Worm (Caenorhabditis elegans) whole organism, L1 larva: ENCODE measurements around the gene M195.2.

ENCODE experiments used
- Y116A8C.19 ChIP-seq: sonication (generic microtip); optimal IDR thresholded peaks from 2 replicates; lab custom pipeline; 2016; ENCODE audit warnings: missing compliant biosample characterization, missing genetic modification characterization, borderline replicate concordance
- blmp-1 ChIP-seq: fragments of 150-350 bp; optimal IDR thresholded peaks from 2 replicates; lab custom pipeline; 2014; ENCODE audit warnings: missing biosample characterization, missing genetic modification characterization
- ceh-88 ChIP-seq: fragments of 200-800 bp; sonication (Bioruptor generic); IDR thresholded peaks from 2 replicates; pipeline ENCODE4 v1.3.6; 2022; ENCODE audit warnings: missing genetic modification characterization, missing compliant biosample characterization
- ceh-90 ChIP-seq: sonication (generic microtip); optimal IDR thresholded peaks from 2 replicates; lab custom pipeline; 2016; ENCODE audit warnings: missing genetic modification characterization, missing compliant biosample characterization
- dpl-1 ChIP-seq, 3 experiments: fragments of 150-350 bp in 2 of 3; sonication (generic microtip) in 1 of 3; optimal IDR thresholded peaks; 2 replicates each; lab custom pipeline; 2014 to 2017; ENCODE audit warnings: missing biosample characterization in 3 of 3, missing genetic modification characterization in 3 of 3, missing genetic modification reagents in 3 of 3
- efl-1 ChIP-seq, 4 experiments: fragments of 150-350 bp; optimal IDR thresholded peaks in 3 of 4; peaks in 1 of 4; 1 replicate in 1 of 4; 2 replicates in 3 of 4; lab custom pipeline; 2014; ENCODE audit warnings: missing biosample characterization in 2 of 4, missing genetic modification characterization in 2 of 4, missing genetic modification reagents in 2 of 4
- elt-2 ChIP-seq: sonication (generic microtip); optimal IDR thresholded peaks from 2 replicates; lab custom pipeline; 2016; ENCODE audit warnings: missing genetic modification characterization, mild to moderate bottlenecking, inconsistent platforms, missing compliant biosample characterization, missing genetic modification reagents
- fkh-8 ChIP-seq: sonication (generic microtip); optimal IDR thresholded peaks from 2 replicates; lab custom pipeline; 2016; ENCODE audit warnings: mild to moderate bottlenecking, missing genetic modification characterization, missing compliant biosample characterization
- jun-1 ChIP-seq: fragments of 150-350 bp; optimal IDR thresholded peaks from 2 replicates; lab custom pipeline; 2014; ENCODE audit warnings: missing biosample characterization, missing genetic modification reagents, missing genetic modification characterization
- lin-13 ChIP-seq: fragments of 150-350 bp; optimal IDR thresholded peaks from 2 replicates; lab custom pipeline; 2014; ENCODE audit warnings: missing biosample characterization, missing genetic modification reagents, missing genetic modification characterization
- lin-14 ChIP-seq: fragments of 200-800 bp; sonication (Bioruptor generic); optimal IDR thresholded peaks from 2 replicates; lab custom pipeline; 2018; ENCODE audit warnings: mild to moderate bottlenecking, missing genetic modification characterization, moderate library complexity, missing compliant biosample characterization
- lsy-2 ChIP-seq, 2 experiments: fragments of 150-350 bp; optimal IDR thresholded peaks; 2 replicates each; lab custom pipeline; 2014; ENCODE audit warnings: missing biosample characterization in 2 of 2, missing genetic modification characterization in 2 of 2
- mab-9 ChIP-seq: fragments of 200-800 bp; sonication (Bioruptor generic); IDR thresholded peaks from 2 replicates; pipeline ENCODE4 v1.3.6; 2022; ENCODE audit warnings: missing genetic modification reagents, missing genetic modification characterization, missing compliant biosample characterization
- nhr-12 ChIP-seq: sonication (generic microtip); optimal IDR thresholded peaks from 2 replicates; lab custom pipeline; 2017; ENCODE audit warnings: missing biosample characterization, missing genetic modification characterization
- nhr-20 ChIP-seq: sonication (generic microtip); optimal IDR thresholded peaks from 2 replicates; lab custom pipeline; 2016; ENCODE audit warnings: mild to moderate bottlenecking, missing genetic modification characterization, missing compliant biosample characterization
- nhr-28 ChIP-seq: fragments of 150-350 bp; optimal IDR thresholded peaks from 2 replicates; lab custom pipeline; 2014; ENCODE audit warnings: missing biosample characterization, missing genetic modification characterization
- nhr-71 ChIP-seq: sonication (generic microtip); optimal IDR thresholded peaks from 2 replicates; lab custom pipeline; 2016; ENCODE audit warnings: mild to moderate bottlenecking, missing genetic modification characterization, moderate library complexity, missing compliant biosample characterization
- nhr-84 ChIP-seq: sonication (generic microtip); optimal IDR thresholded peaks from 2 replicates; lab custom pipeline; 2017; ENCODE audit warnings: missing biosample characterization, missing genetic modification characterization
- pax-3 ChIP-seq: fragments of 200-800 bp; sonication (Bioruptor generic); optimal IDR thresholded peaks from 2 replicates; lab custom pipeline; 2018; ENCODE audit warnings: mild to moderate bottlenecking, missing genetic modification characterization, moderate library complexity, missing compliant biosample characterization
- pqm-1 ChIP-seq: sonication (generic microtip); optimal IDR thresholded peaks from 3 replicates; lab custom pipeline; 2017; ENCODE audit warnings: missing biosample characterization, missing genetic modification characterization
- rnt-1 ChIP-seq: sonication (generic microtip); optimal IDR thresholded peaks from 2 replicates; lab custom pipeline; 2016; ENCODE audit warnings: mild to moderate bottlenecking, missing genetic modification characterization, moderate library complexity, missing compliant biosample characterization
- snpc-4 ChIP-seq: fragments of 150-350 bp; optimal IDR thresholded peaks from 2 replicates; lab custom pipeline; 2014; ENCODE audit warnings: missing biosample characterization, missing genetic modification characterization
- sup-37 ChIP-seq: fragments of 200-800 bp; sonication (Bioruptor generic); optimal IDR thresholded peaks from 2 replicates; lab custom pipeline; 2018; ENCODE audit warnings: mild to moderate bottlenecking, missing genetic modification characterization, missing compliant biosample characterization
- tlp-1 ChIP-seq: fragments of 150-350 bp; optimal IDR thresholded peaks from 2 replicates; lab custom pipeline; 2014; ENCODE audit warnings: missing biosample characterization, missing genetic modification characterization
- unc-86 ChIP-seq: sonication (generic microtip); optimal IDR thresholded peaks from 2 replicates; lab custom pipeline; 2016; ENCODE audit warnings: missing genetic modification characterization, missing compliant biosample characterization
- vab-15 ChIP-seq: sonication (generic microtip); optimal IDR thresholded peaks from 2 replicates; lab custom pipeline; 2017; ENCODE audit warnings: missing genotype, mild to moderate bottlenecking, missing genetic modification characterization, missing compliant biosample characterization

M195.2 gene

DNA sequence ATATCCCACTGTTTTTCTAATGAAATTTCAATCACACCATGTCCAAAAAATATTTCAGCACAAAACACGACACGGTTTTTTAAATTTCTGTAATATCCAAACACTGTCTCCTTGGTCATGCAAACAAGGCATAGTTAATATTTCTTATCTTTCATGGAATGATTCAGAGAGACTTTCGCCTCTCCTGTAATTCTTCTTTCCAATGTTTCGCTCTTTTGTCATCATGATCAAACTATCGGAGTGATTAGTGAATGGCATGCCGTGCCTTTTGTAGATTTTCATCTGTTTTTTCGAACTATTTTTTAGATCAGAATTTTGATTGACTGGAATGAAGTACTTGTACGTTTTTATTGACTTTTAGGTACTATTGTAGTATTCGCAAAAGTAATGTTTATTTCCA, 23.8 kb downstream of the M195.2 start:
- TF ChIP-seq nhr-12 (tag; lab: Kevin White, UChicago), result no peak
- no peak for TF ChIP-seq rnt-1 (tag; lab: Kevin White, UChicago)
- peak; percentile 33 for TF ChIP-seq nhr-20 (tag; lab: Kevin White, UChicago)
- TF ChIP-seq mab-9 (GFP tag; lab: Robert Waterston, UW), result no peak
- TF ChIP-seq elt-2, result peak; percentile 62
- peak; percentile 67 for TF ChIP-seq pqm-1
- no peak for TF ChIP-seq vab-15 (tag; lab: Kevin White, UChicago)
- TF ChIP-seq Y116A8C.19, result no peak
- TF ChIP-seq, all 84 proteins: peak for 3

ce11 chrII:8385561-8385960, 25.0 kb downstream of the M195.2 start:
- no peak for TF ChIP-seq dpl-1 (GFP tag; optimal IDR thresholded peaks at IDR 0.05; lab: Kevin White, UChicago)
- no peak for TF ChIP-seq lin-13 (GFP tag; lab: Kevin White, UChicago)
- TF ChIP-seq ceh-88 (GFP tag; lab: Robert Waterston, UW), result no peak
- no peak for TF ChIP-seq snpc-4 (tag; lab: Kevin White, UChicago)
- TF ChIP-seq lsy-2 (tag; optimal IDR thresholded peaks at IDR 0.05; lab: Kevin White, UChicago), result peak in 1 of 2 experiments; percentile 23
- no peak for TF ChIP-seq efl-1 (optimal IDR thresholded peaks at IDR 0.05; lab: Kevin White, UChicago)
- no peak for TF ChIP-seq efl-1 (GFP tag; optimal IDR thresholded peaks at IDR 0.05 in 1 of 2; lab: Kevin White, UChicago)
- TF ChIP-seq elt-2, result peak; percentile 17

- TF ChIP-seq unc-86 (tag; lab: Kevin White, UChicago), result no peak
- TF ChIP-seq ceh-88 (GFP tag; lab: Robert Waterston, UW), result no peak
- no peak for TF ChIP-seq pax-3 (tag; lab: Kevin White, UChicago)
- peak; percentile 64 for TF ChIP-seq elt-2
- TF ChIP-seq nhr-20 (tag; lab: Kevin White, UChicago), result peak; percentile 0
- TF ChIP-seq pqm-1, result peak; percentile 13
- TF ChIP-seq mab-9 (GFP tag; lab: Robert Waterston, UW), result no peak
Observed at ce11 chrII:8386897-8387296, 26.3 kb downstream of the M195.2 start.

DNA sequence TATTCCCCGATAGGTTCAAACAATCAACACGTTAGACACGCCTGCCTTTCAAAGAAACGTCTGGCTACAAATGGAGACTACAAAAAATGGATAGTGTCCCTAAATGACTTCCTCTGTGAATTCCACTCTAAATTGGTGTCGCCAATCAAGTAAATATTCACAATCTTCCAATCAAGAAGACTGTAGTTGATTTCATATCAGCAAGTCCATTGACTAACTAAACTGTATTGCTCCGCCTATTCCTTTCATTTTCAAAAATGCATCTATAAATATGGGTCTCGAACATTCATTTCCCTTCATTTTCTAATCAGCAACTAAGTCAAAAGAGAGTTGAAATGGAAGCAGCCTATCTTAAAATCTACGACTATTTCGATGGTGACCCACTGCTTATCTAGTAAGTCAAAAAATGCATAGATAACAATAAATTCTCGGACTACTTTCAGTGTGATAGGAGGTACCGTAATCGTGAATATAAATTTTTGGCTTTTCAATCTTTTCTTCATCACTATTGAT, 27.5 kb downstream of the M195.2 start, which contains the start of gene drd-1:
Gene drd-1, plus strand, starts transcription at position 51 of the 513 bp plus-strand sequence.
- TF ChIP-seq nhr-20 (tag; lab: Kevin White, UChicago), result peak; percentile 57
- no peak for TF ChIP-seq snpc-4 (tag; lab: Kevin White, UChicago)
- no peak for TF ChIP-seq efl-1 (optimal IDR thresholded peaks at IDR 0.05; lab: Kevin White, UChicago)
- peak in 1 of 2 experiments; percentile 66 for TF ChIP-seq efl-1 (GFP tag; optimal IDR thresholded peaks at IDR 0.05 in 1 of 2; lab: Kevin White, UChicago)
- no peak for TF ChIP-seq nhr-84 (tag; lab: Kevin White, UChicago)
- peak; percentile 11 for TF ChIP-seq tlp-1 (tag; lab: Kevin White, UChicago)
- peak; percentile 97 for TF ChIP-seq elt-2
- TF ChIP-seq jun-1 (tag; lab: Kevin White, UChicago), result peak; percentile 31
- peak; percentile 10 for TF ChIP-seq lin-14 (GFP tag; lab: Kevin White, UChicago)
- no peak for TF ChIP-seq ceh-90
- no peak for TF ChIP-seq nhr-28 (tag; lab: Kevin White, UChicago)
- peak; percentile 77 for TF ChIP-seq pqm-1
- no peak for TF ChIP-seq fkh-8
- TF ChIP-seq, all 84 proteins: peak for 7

- TF ChIP-seq blmp-1, result no peak
Observed at ce11 chrII:8390751-8391150, 30.2 kb downstream of the M195.2 start, which contains the start of gene F49E12.10. Gene F49E12.10, plus strand, starts transcription at chrII:8391051.

DNA sequence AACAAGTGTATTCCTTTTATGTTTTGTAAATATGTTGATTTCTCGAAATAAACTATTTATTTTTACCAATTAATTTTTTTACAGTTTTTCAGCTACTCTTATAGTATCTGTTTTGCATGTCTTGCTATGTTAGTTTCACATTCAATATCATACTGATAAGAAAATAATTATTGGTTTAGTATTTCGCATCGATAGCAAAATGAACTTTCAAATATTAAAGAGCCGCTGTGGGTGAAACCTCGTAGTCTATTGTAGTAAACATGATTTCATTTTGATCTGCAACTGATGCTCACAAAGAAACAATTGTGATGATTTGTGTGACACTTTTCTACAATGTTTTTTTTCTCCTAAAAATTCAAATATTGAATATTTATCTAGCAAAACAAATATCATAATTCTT, 31.7 kb downstream of the M195.2 start:
- no peak for TF ChIP-seq sup-37 (GFP tag; lab: Kevin White, UChicago)

ce11 chrII:8394205-8394604, 33.7 kb downstream of the M195.2 start, which contains the start of gene F49E12.8:
Gene F49E12.8, minus strand, starts transcription at chrII:8394305.
- TF ChIP-seq nhr-71 (tag; lab: Kevin White, UChicago), result peak; percentile 13
- no peak for TF ChIP-seq lin-14 (GFP tag; lab: Kevin White, UChicago)
- peak; percentile 59 for TF ChIP-seq fkh-8
